Worm (Caenorhabditis elegans) whole organism, L4 larva: ENCODE results near the gene W08E12.6.

Experiments
- F10B5.3 ChIP-seq: sonication (generic microtip); optimal IDR thresholded peaks from 2 replicates; lab custom pipeline; 2016; ENCODE audit warnings: mild to moderate bottlenecking, missing genetic modification characterization, missing compliant biosample characterization
- F26F4.8 ChIP-seq: fragments of 200-800 bp; sonication (Bioruptor generic); conservative IDR thresholded peaks from 2 replicates; pipeline ENCODE4 v1.3.6; 2022; ENCODE audit warnings: missing genetic modification characterization, missing compliant biosample characterization
- F37D6.2 ChIP-seq: sonication (generic microtip); optimal IDR thresholded peaks from 2 replicates; lab custom pipeline; 2016; ENCODE audit warnings: mild to moderate bottlenecking, missing genetic modification characterization, missing compliant biosample characterization
- F44E2.7 ChIP-seq: fragments of 200-800 bp; sonication (Bioruptor generic); IDR thresholded peaks from 2 replicates; pipeline ENCODE4 v2.1.2; 2022; ENCODE audit warnings: missing genetic modification characterization, missing compliant biosample characterization
- F49E8.2 ChIP-seq: sonication (generic microtip); optimal IDR thresholded peaks from 2 replicates; lab custom pipeline; 2016; ENCODE audit warnings: missing compliant biosample characterization, mild to moderate bottlenecking, missing genetic modification characterization, borderline replicate concordance
- R02D3.7 ChIP-seq: fragments of 150-350 bp; sonication (generic microtip); optimal IDR thresholded peaks from 3 replicates; lab custom pipeline; 2014; ENCODE audit warnings: missing biosample characterization, missing genetic modification characterization
- Y48G9A.11 ChIP-seq: fragments of 200-800 bp; sonication (Bioruptor generic); IDR thresholded peaks from 2 replicates; pipeline ENCODE4 v1.3.6; 2022; ENCODE audit warnings: missing genetic modification reagents, missing genetic modification characterization, missing compliant biosample characterization
- Y5F2A.4 ChIP-seq: fragments of 200-800 bp; sonication (Bioruptor generic); optimal IDR thresholded peaks from 2 replicates; lab custom pipeline; 2018; ENCODE audit warnings: mild to moderate bottlenecking, missing genetic modification characterization, missing compliant biosample characterization
- Y75B8A.6 ChIP-seq: fragments of 200-800 bp; sonication (Bioruptor generic); IDR thresholded peaks from 2 replicates; pipeline ENCODE4 v1.3.6; 2022; ENCODE audit warnings: missing genetic modification reagents, missing genetic modification characterization, missing compliant biosample characterization
- aha-1 ChIP-seq: fragments of 150-350 bp; peaks from one replicate; lab custom pipeline; 2014; ENCODE audit warnings: missing biosample characterization, missing genetic modification characterization
- ama-1 ChIP-seq: fragments of 150-350 bp; optimal IDR thresholded peaks from 2 replicates; lab custom pipeline; 2014; ENCODE audit warnings: inconsistent platforms, mixed read lengths
- ces-1 ChIP-seq: fragments of 150-350 bp; sonication (generic microtip); optimal IDR thresholded peaks from 4 replicates; lab custom pipeline; 2014; ENCODE audit warnings: missing biosample characterization, missing genetic modification reagents, missing genetic modification characterization
- ctbp-1 ChIP-seq: fragments of 200-800 bp; sonication (Bioruptor generic); IDR thresholded peaks from 2 replicates; pipeline ENCODE4 v1.3.6; 2022; ENCODE audit warnings: missing genetic modification reagents, missing genetic modification characterization, missing compliant biosample characterization
- daf-16 ChIP-seq, 3 experiments: sonication (generic microtip); optimal IDR thresholded peaks; 2 replicates each; lab custom pipeline; 2016 to 2017; ENCODE audit warnings: missing genetic modification characterization in 3 of 3, missing genetic modification reagents in 3 of 3, mild to moderate bottlenecking in 2 of 3, missing compliant biosample characterization in 2 of 3, missing biosample characterization in 1 of 3, moderate library complexity in 1 of 3
- daf-19 ChIP-seq: fragments of 200-800 bp; sonication (Bioruptor generic); conservative IDR thresholded peaks from 2 replicates; pipeline ENCODE4 v1.3.6; 2022; ENCODE audit warnings: missing genetic modification characterization, missing compliant biosample characterization
- dmd-6 ChIP-seq: fragments of 200-800 bp; sonication (Bioruptor generic); IDR thresholded peaks from 2 replicates; pipeline ENCODE4 v1.3.6; 2022; ENCODE audit warnings: missing genetic modification reagents, missing genetic modification characterization, missing compliant biosample characterization
- dmd-8 ChIP-seq: fragments of 200-800 bp; sonication (Bioruptor generic); IDR thresholded peaks from 2 replicates; pipeline ENCODE4 v1.3.6; 2022; ENCODE audit warnings: missing genetic modification characterization, missing compliant biosample characterization
- dpl-1 ChIP-seq: fragments of 150-350 bp; optimal IDR thresholded peaks from 2 replicates; lab custom pipeline; 2014; ENCODE audit warnings: missing biosample characterization, missing genetic modification reagents, missing genetic modification characterization
- dve-1 ChIP-seq: sonication (generic microtip); optimal IDR thresholded peaks from 2 replicates; lab custom pipeline; 2017; ENCODE audit warnings: antibody characterized with exemption, mild to moderate bottlenecking, missing genetic modification characterization, missing compliant biosample characterization; ENCODE audit not compliant: insufficient read depth
- egl-27 ChIP-seq: sonication (generic microtip); optimal IDR thresholded peaks from 3 replicates; lab custom pipeline; 2017; ENCODE audit warnings: missing biosample characterization, missing genetic modification reagents, missing genetic modification characterization
- egl-43 ChIP-seq: fragments of 200-800 bp; sonication (Bioruptor generic); IDR thresholded peaks from 2 replicates; pipeline ENCODE4 v1.3.6; 2022; ENCODE audit warnings: missing genetic modification reagents, missing genetic modification characterization, missing compliant biosample characterization
- hlh-11 ChIP-seq: fragments of 200-800 bp; sonication (Bioruptor generic); optimal IDR thresholded peaks from 2 replicates; lab custom pipeline; 2018; ENCODE audit warnings: mild to moderate bottlenecking, missing genetic modification characterization, missing compliant biosample characterization
- hlh-30 ChIP-seq: sonication (generic microtip); optimal IDR thresholded peaks from 2 replicates; lab custom pipeline; 2017; ENCODE audit warnings: antibody characterized with exemption, mild to moderate bottlenecking, missing genetic modification characterization, missing compliant biosample characterization; ENCODE audit not compliant: insufficient read depth
- lin-29 ChIP-seq: fragments of 200-800 bp; sonication (Bioruptor generic); IDR thresholded peaks from 2 replicates; pipeline ENCODE4 v1.3.6; 2022; ENCODE audit warnings: missing genetic modification reagents, missing genetic modification characterization, missing compliant biosample characterization
- lin-39 ChIP-seq: fragments of 150-350 bp; optimal IDR thresholded peaks from 2 replicates; lab custom pipeline; 2014; ENCODE audit warnings: missing biosample characterization, missing genetic modification reagents, missing genetic modification characterization
- lir-3 ChIP-seq: sonication (generic microtip); optimal IDR thresholded peaks from 2 replicates; lab custom pipeline; 2016; ENCODE audit warnings: mild to moderate bottlenecking, missing genetic modification characterization, missing compliant biosample characterization
- madf-5 ChIP-seq, 2 experiments: fragments of 200-800 bp; sonication (Bioruptor generic); IDR thresholded peaks; 2 replicates each; pipeline ENCODE4 v1.3.6; 2022; ENCODE audit warnings: missing compliant biosample characterization in 2 of 2, missing genetic modification characterization in 2 of 2
- madf-9 ChIP-seq: fragments of 200-800 bp; sonication (Bioruptor generic); conservative IDR thresholded peaks from 2 replicates; pipeline ENCODE4 v1.3.6; 2022; ENCODE audit warnings: missing genetic modification reagents, missing genetic modification characterization, missing compliant biosample characterization
- mdl-1 ChIP-seq, 2 experiments: fragments of 150-350 bp in 1 of 2; sonication (generic microtip) in 1 of 2; optimal IDR thresholded peaks; 2 replicates each; lab custom pipeline; 2014 to 2017; ENCODE audit warnings: missing biosample characterization in 2 of 2, missing genetic modification characterization in 2 of 2
- mxl-3 ChIP-seq: fragments of 200-800 bp; sonication (Bioruptor generic); optimal IDR thresholded peaks from 2 replicates; lab custom pipeline; 2018; ENCODE audit warnings: mild to moderate bottlenecking, missing genetic modification characterization, missing compliant biosample characterization
- nhr-11 ChIP-seq: fragments of 150-350 bp; optimal IDR thresholded peaks from 2 replicates; lab custom pipeline; 2014; ENCODE audit warnings: missing biosample characterization, missing genetic modification characterization
- nhr-111 ChIP-seq: fragments of 200-800 bp; sonication (Bioruptor generic); optimal IDR thresholded peaks from 2 replicates; lab custom pipeline; 2018; ENCODE audit warnings: mild to moderate bottlenecking, missing genetic modification characterization, missing compliant biosample characterization
- nhr-28 ChIP-seq: fragments of 150-350 bp; optimal IDR thresholded peaks from 2 replicates; lab custom pipeline; 2014; ENCODE audit warnings: missing biosample characterization, missing genetic modification characterization
- nhr-77 ChIP-seq: fragments of 150-350 bp; optimal IDR thresholded peaks from 2 replicates; lab custom pipeline; 2014; ENCODE audit warnings: missing biosample characterization, missing genetic modification characterization
- pqm-1 ChIP-seq: sonication (generic microtip); optimal IDR thresholded peaks from 2 replicates; lab custom pipeline; 2017; ENCODE audit warnings: missing biosample characterization, missing genetic modification characterization
- rbr-2 ChIP-seq: sonication (generic microtip); optimal IDR thresholded peaks from 2 replicates; lab custom pipeline; 2016; ENCODE audit warnings: missing genotype, missing genetic modification characterization, missing compliant biosample characterization
- sdz-12 ChIP-seq: fragments of 200-800 bp; sonication (Bioruptor generic); optimal IDR thresholded peaks from 2 replicates; lab custom pipeline; 2018; ENCODE audit warnings: mild to moderate bottlenecking, missing genetic modification characterization, missing compliant biosample characterization
- skn-1 ChIP-seq: fragments of 150-350 bp; optimal IDR thresholded peaks from 2 replicates; lab custom pipeline; 2014; ENCODE audit warnings: missing biosample characterization, missing genetic modification characterization
- snpc-4 ChIP-seq: fragments of 150-350 bp; optimal IDR thresholded peaks from 2 replicates; lab custom pipeline; 2014; ENCODE audit warnings: missing biosample characterization, missing genetic modification characterization
- unc-130 ChIP-seq: sonication (generic microtip); optimal IDR thresholded peaks from 2 replicates; lab custom pipeline; 2016; ENCODE audit warnings: missing genetic modification reagents, missing genetic modification characterization, missing compliant biosample characterization
- unc-62 ChIP-seq, 3 experiments: fragments of 150-350 bp in 1 of 3; sonication (generic microtip); optimal IDR thresholded peaks in 2 of 3; peaks in 1 of 3; 1 replicate in 1 of 3; 2 replicates in 2 of 3; lab custom pipeline; 2014 to 2017; ENCODE audit warnings: missing biosample characterization in 3 of 3, missing genetic modification characterization in 3 of 3, missing genetic modification reagents in 3 of 3, missing genotype in 1 of 3
- zip-2 ChIP-seq: fragments of 150-350 bp; optimal IDR thresholded peaks from 2 replicates; lab custom pipeline; 2014; ENCODE audit warnings: missing biosample characterization, missing genetic modification characterization
- ztf-11 ChIP-seq: fragments of 150-350 bp; optimal IDR thresholded peaks from 2 replicates; lab custom pipeline; 2014; ENCODE audit warnings: missing biosample characterization, missing genetic modification characterization

W08E12.6 gene

DNA sequence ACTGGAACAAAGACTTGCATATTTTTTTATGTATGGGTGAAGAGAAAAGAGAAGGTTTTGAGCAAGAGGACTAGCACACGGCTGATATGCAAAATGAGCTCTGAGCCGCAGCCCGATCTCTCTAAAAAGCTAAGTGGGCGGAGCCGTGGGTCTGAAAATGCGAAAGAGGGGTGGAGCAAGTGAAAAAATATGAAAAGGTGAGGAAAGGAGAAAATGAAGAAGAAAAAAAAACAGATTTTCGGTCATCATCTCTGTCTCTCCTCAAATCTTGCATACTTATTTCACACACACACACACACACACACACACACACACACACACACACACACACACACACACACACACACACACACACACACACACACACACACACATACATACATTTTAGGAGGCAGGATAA is 44.0 kb upstream of the W08E12.6 start, which contains the start of gene dmd-9:
Gene dmd-9, minus strand, starts transcription at position 101 of the 400 bp plus-strand sequence.
- TF ChIP-seq aha-1 (tag; lab: Kevin White, UChicago) (peak; percentile 27), nhr-111 (no peak), madf-9 (no peak), dpl-1 (GFP tag; lab: Kevin White, UChicago) (no peak), unc-62 (GFP tag; optimal IDR thresholded peaks at IDR 0.05 in 1 of 2; lab: Kevin White, UChicago) (peak in 1 of 2 experiments; percentile 55), unc-62 (tag; optimal IDR thresholded peaks at IDR 0.05; lab: Kevin White, UChicago) (no peak), F49E8.2 (tag; lab: Kevin White, UChicago) (no peak)
- TF ChIP-seq, all 104 proteins: peak for 2

DNA sequence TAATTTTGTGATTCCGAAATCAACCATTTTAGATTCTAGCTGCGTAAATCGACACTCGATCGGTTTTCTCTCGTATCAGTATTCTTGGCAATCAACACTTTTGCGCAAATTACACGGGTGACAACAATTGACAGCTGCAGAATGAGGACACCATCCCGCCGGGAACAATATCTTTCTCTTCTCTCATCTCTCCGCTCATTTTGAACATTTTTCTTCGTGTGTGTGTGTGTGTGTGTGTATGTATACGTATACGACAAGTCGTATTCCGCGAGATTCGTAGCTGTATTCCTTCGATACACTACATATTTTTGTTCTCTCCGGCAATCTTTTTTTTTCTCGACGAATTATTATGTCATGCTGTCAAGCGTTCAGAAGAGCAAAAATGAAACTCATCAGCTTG is 41.5 kb upstream of the W08E12.6 start:
- TF ChIP-seq aha-1 (tag; lab: Kevin White, UChicago) (peak; percentile 98), dve-1 (tag; lab: Kevin White, UChicago) (no peak), mxl-3 (GFP tag; lab: Kevin White, UChicago) (peak; percentile 37), nhr-28 (peak; percentile 93), snpc-4 (tag; lab: Kevin White, UChicago) (no peak)

DNA sequence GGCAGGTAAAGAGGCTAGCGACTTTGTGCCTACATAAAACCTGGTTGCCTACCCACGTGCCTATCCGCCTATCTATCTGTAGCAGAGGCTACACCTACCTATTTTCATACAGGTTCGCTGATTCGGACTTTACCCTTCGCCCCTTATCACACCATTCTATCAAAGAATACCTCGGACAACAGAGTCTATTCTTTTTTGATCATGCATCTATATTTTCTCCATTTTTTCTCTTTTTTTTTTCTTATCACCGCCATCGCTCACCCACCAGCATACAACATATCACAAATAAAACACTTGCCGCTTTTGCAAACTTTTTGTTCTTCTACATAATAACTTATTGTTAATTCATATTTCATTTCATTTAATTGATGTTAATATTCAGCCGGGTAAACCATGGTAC is 39.9 kb upstream of the W08E12.6 start, which contains the start of gene T26C12.1:
Gene T26C12.1, plus strand, starts transcription at position 383 of the 400 bp plus-strand sequence.
- peak; percentile 57; the same call in 1 of the 2 replicates for TF ChIP-seq dmd-6 (GFP tag; lab: Robert Waterston, UW)
- TF ChIP-seq dve-1 (tag; lab: Kevin White, UChicago): peak; percentile 50
- peak; percentile 88 for TF ChIP-seq pqm-1 (tag; lab: Kevin White, UChicago)
- peak; percentile 36 for TF ChIP-seq hlh-11 (tag; lab: Kevin White, UChicago)
- TF ChIP-seq nhr-28: peak; percentile 92
- no peak for TF ChIP-seq F26F4.8
- no peak for TF ChIP-seq lin-39 (tag; lab: Kevin White, UChicago)
- peak; percentile 21 for TF ChIP-seq hlh-30
- TF ChIP-seq nhr-77 (tag; lab: Kevin White, UChicago): peak; percentile 47
- no peak for TF ChIP-seq daf-16 (GFP tag; optimal IDR thresholded peaks at IDR 0.05; lab: Kevin White, UChicago)
- peak; percentile 53 for TF ChIP-seq daf-16 (tag; optimal IDR thresholded peaks at IDR 0.05; lab: Kevin White, UChicago)
- TF ChIP-seq mdl-1 (tag; optimal IDR thresholded peaks at IDR 0.05; lab: Kevin White, UChicago): peak in 1 of 2 experiments; percentile 73

DNA sequence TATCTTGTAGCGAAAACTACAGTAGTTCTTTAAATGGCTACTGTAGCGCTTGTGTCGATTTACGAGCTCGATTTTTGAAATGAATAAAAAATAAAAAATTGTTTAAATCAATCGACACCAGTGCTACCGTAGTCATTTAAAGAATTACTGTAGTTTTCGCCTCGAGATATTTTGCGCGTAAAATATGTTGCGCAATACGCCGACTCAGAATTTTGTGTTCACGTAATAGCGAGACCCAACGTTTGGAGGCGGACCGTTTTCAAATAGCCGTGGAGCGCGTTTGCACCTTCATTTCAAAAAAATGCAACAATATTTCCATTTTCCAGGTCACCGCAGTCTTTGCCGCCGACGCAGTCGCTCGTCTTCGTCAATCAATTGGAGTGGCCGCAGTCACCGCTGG is 38.2 kb upstream of the W08E12.6 start:
- no peak for TF ChIP-seq ztf-11
- TF ChIP-seq skn-1 (tag; lab: Kevin White, UChicago): no peak
- TF ChIP-seq madf-5 (GFP tag; IDR thresholded peaks at IDR 0.05; lab: Robert Waterston, UW): no peak
- no peak for TF ChIP-seq ctbp-1 (GFP tag; lab: Robert Waterston, UW)
- no peak for TF ChIP-seq daf-19 (GFP tag; lab: Robert Waterston, UW)
- no peak for TF ChIP-seq ces-1
- no peak for TF ChIP-seq R02D3.7
- TF ChIP-seq mdl-1 (tag; optimal IDR thresholded peaks at IDR 0.05; lab: Kevin White, UChicago): no peak
- no peak for TF ChIP-seq F44E2.7 (GFP tag; lab: Robert Waterston, UW)
- TF ChIP-seq Y5F2A.4 (GFP tag; lab: Kevin White, UChicago): no peak
- no peak for TF ChIP-seq ama-1 (lab: Kevin White, UChicago)
- TF ChIP-seq rbr-2: no peak
- TF ChIP-seq lin-29: no peak
- TF ChIP-seq zip-2: no peak
- no peak for TF ChIP-seq Y48G9A.11 (GFP tag; lab: Robert Waterston, UW)
- no peak for TF ChIP-seq lir-3 (tag; lab: Kevin White, UChicago)

DNA sequence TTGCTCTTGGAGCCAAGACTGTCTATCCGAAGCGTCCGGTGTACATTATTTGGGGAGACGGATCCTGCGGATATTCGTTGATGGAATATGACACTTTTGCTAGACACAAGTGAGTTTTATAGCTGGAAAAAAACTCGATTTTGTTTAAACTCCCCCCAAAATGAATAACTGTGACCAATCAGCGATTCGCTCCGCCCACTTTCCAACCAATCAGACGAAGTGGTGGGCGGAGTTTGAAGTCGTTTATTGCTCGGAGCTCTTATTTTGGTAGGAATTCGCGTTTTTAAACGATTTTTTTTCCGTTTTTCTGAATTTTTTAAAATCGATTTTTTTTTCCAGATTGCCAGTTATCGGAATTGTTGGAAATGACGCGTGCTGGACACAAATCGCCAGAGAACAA is 36.6 kb upstream of the W08E12.6 start:
- TF ChIP-seq Y48G9A.11 (GFP tag; lab: Robert Waterston, UW) (no peak), F37D6.2 (tag; lab: Kevin White, UChicago) (no peak), lin-29 (no peak), dmd-8 (GFP tag; lab: Robert Waterston, UW) (no peak), F10B5.3 (tag; lab: Kevin White, UChicago) (no peak), nhr-11 (tag; lab: Kevin White, UChicago) (no peak), mxl-3 (GFP tag; lab: Kevin White, UChicago) (no peak), egl-43 (GFP tag; lab: Robert Waterston, UW) (no peak), mdl-1 (tag; optimal IDR thresholded peaks at IDR 0.05; lab: Kevin White, UChicago) (no peak), egl-27 (tag; lab: Kevin White, UChicago) (no peak), Y75B8A.6 (GFP tag; lab: Robert Waterston, UW) (no peak), dpl-1 (GFP tag; lab: Kevin White, UChicago) (no peak), ama-1 (lab: Kevin White, UChicago) (no peak), sdz-12 (GFP tag; lab: Kevin White, UChicago) (no peak), F49E8.2 (tag; lab: Kevin White, UChicago) (no peak), unc-130 (GFP tag; lab: Kevin White, UChicago) (no peak)
